Worm (Caenorhabditis elegans) whole organism, midembryonic: ENCODE results near the gene ttr-38.

ENCODE experiments used
- flt-1 ChIP-seq: fragments of 200-800 bp; sonication (Bioruptor generic); IDR thresholded peaks from 2 replicates; pipeline ENCODE4 v1.3.6; 2022; ENCODE audit warnings: missing genetic modification characterization, missing compliant biosample characterization
- med-1 ChIP-seq: sonication (generic microtip); optimal IDR thresholded peaks from 2 replicates; lab custom pipeline; 2017; ENCODE audit warnings: missing genetic modification characterization, mild to moderate bottlenecking, missing compliant biosample characterization, antibody characterized with exemption, missing genetic modification reagents; ENCODE audit not compliant: insufficient read depth
- tab-1 ChIP-seq: fragments of 200-800 bp; sonication (Bioruptor generic); IDR thresholded peaks from 2 replicates; pipeline ENCODE4 v1.3.6; 2022; ENCODE audit warnings: missing genetic modification characterization, missing compliant biosample characterization
- ztf-29 ChIP-seq: fragments of 200-800 bp; sonication (Bioruptor generic); IDR thresholded peaks from 2 replicates; pipeline ENCODE4 v1.3.6; 2022; ENCODE audit warnings: missing genetic modification reagents, missing genetic modification characterization, missing compliant biosample characterization

DNA sequence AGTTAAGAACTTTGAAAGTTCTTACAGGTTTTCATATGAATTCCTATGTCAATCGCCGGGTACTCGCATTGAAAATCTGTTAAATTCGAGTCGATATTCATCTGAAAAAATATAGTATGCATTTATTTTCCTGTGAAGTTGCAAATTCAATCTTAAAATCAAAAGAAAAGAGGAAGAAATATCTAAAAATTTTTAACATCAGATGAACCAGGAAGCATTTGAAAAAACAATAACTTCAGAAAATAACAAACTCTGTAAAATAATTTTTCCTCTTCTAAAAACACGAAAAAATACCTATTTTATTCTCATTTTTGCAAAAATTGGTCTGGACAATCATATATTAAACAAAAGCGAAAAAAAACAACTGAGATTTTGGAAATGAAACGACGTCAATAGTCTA, 4.8 kb upstream of the ttr-38 start, which contains the start of gene npr-7:
- TF ChIP-seq med-1 (no peak), ztf-29 (GFP tag; lab: Robert Waterston, UW) (no peak), tab-1 (no peak), flt-1 (GFP tag; lab: Robert Waterston, UW) (no peak)
